Fruit fly (Drosophila melanogaster) whole organism, embryonic: ENCODE results near the gene Slob.

Experiments used
- ATbp ChIP-seq: fragments of 200-800 bp; sonication (Bioruptor generic); optimal IDR thresholded peaks from 2 replicates; lab custom pipeline; 2017; ENCODE audit warnings: missing biosample characterization, mild to moderate bottlenecking, missing genetic modification characterization, missing genetic modification reagents
- CG10321 ChIP-seq: fragments of 200-800 bp; sonication (Bioruptor generic); IDR thresholded peaks from 2 replicates; pipeline ENCODE4 v1.3.6; 2022; ENCODE audit warnings: missing biosample characterization, missing genetic modification characterization
- CG11696 ChIP-seq: fragments of 200-800 bp; sonication (Bioruptor generic); IDR thresholded peaks from 2 replicates; pipeline ENCODE4 v1.3.6; 2022; ENCODE audit warnings: missing biosample characterization, missing genetic modification characterization
- CG12104 ChIP-seq: fragments of 200-800 bp; sonication (Bioruptor generic); optimal IDR thresholded peaks from 3 replicates; lab custom pipeline; 2016; ENCODE audit warnings: missing biosample characterization, missing genetic modification characterization
- CG13775 ChIP-seq: fragments of 200-800 bp; sonication (Bioruptor generic); optimal IDR thresholded peaks from 3 replicates; lab custom pipeline; 2017; ENCODE audit warnings: missing biosample characterization, mild to moderate bottlenecking, missing genetic modification characterization
- CG15696 ChIP-seq: fragments of 200-800 bp; sonication (Bioruptor generic); optimal IDR thresholded peaks from 2 replicates; lab custom pipeline; 2019; ENCODE audit warnings: missing biosample characterization, mild to moderate bottlenecking, missing genetic modification characterization, moderate library complexity
- CG17359 ChIP-seq: fragments of 200-800 bp; sonication (Bioruptor generic); optimal IDR thresholded peaks from 3 replicates; lab custom pipeline; 2018; ENCODE audit warnings: missing biosample characterization, mild to moderate bottlenecking, missing genetic modification characterization, moderate library complexity
- CG2202 ChIP-seq: fragments of 200-800 bp; sonication (Bioruptor generic); optimal IDR thresholded peaks from 2 replicates; lab custom pipeline; 2018; ENCODE audit warnings: missing biosample characterization, mild to moderate bottlenecking, missing genetic modification characterization
- CG31441 ChIP-seq: fragments of 200-800 bp; sonication (Bioruptor generic); IDR thresholded peaks from 2 replicates; pipeline ENCODE4 v1.3.6; 2022; ENCODE audit warnings: missing biosample characterization, missing genetic modification characterization
- CG34224 ChIP-seq: fragments of 200-800 bp; sonication (Bioruptor generic); IDR thresholded peaks from 3 replicates; pipeline ENCODE4 v1.3.6; 2022; ENCODE audit warnings: missing biosample characterization, missing genetic modification characterization; ENCODE audit not compliant: partially characterized antibody
- CG4617 ChIP-seq: fragments of 200-800 bp; sonication (Bioruptor generic); optimal IDR thresholded peaks from 3 replicates; lab custom pipeline; 2016; ENCODE audit warnings: missing biosample characterization, missing genetic modification characterization, borderline replicate concordance
- CG7963 ChIP-seq: fragments of 200-800 bp; sonication (Bioruptor generic); IDR thresholded peaks from 3 replicates; pipeline ENCODE4 v1.3.6; 2022; ENCODE audit warnings: missing biosample characterization, missing genetic modification characterization; ENCODE audit not compliant: partially characterized antibody
- CG8388 ChIP-seq: fragments of 200-800 bp; sonication (Bioruptor generic); optimal IDR thresholded peaks from 2 replicates; lab custom pipeline; 2019; ENCODE audit warnings: missing biosample characterization, mild to moderate bottlenecking, missing genetic modification characterization, moderate library complexity
- CG8944 ChIP-seq: fragments of 200-800 bp; sonication (Bioruptor generic); optimal IDR thresholded peaks from 3 replicates; lab custom pipeline; 2016; ENCODE audit warnings: missing biosample characterization, missing genetic modification characterization
- CkIIα-i1 ChIP-seq: fragments of 200-800 bp; sonication (Bioruptor generic); IDR thresholded peaks from 2 replicates; pipeline ENCODE4 v1.3.6; 2022; ENCODE audit warnings: missing biosample characterization, missing genetic modification characterization
- HLH4C ChIP-seq: fragments of 200-800 bp; sonication (Bioruptor generic); IDR thresholded peaks from 3 replicates; pipeline ENCODE4 v1.3.6; 2022; ENCODE audit warnings: missing biosample characterization, missing genetic modification characterization; ENCODE audit not compliant: partially characterized antibody
- Hmr ChIP-seq: fragments of 200-800 bp; sonication (Bioruptor generic); optimal IDR thresholded peaks from 3 replicates; lab custom pipeline; 2017; ENCODE audit warnings: mild to moderate bottlenecking, missing biosample characterization, missing genetic modification reagents, missing genetic modification characterization
- Hr3 ChIP-seq: fragments of 200-800 bp; sonication (Bioruptor generic); optimal IDR thresholded peaks from 3 replicates; lab custom pipeline; 2016; ENCODE audit warnings: missing biosample characterization, missing genetic modification characterization
- Hr78 ChIP-seq, 2 experiments: fragments of 200-800 bp in 1 of 2; fragments of >200 bp in 1 of 2; sonication (Bioruptor generic) in 1 of 2; optimal IDR thresholded peaks; 2 replicates each; lab custom pipeline; 2017 to 2019; ENCODE audit warnings: missing biosample characterization in 2 of 2, missing genetic modification characterization in 2 of 2, mild to moderate bottlenecking in 1 of 2, moderate library complexity in 1 of 2
- MTF-1 ChIP-seq: fragments of 200-800 bp; sonication (Bioruptor generic); optimal IDR thresholded peaks from 2 replicates; lab custom pipeline; 2018; ENCODE audit warnings: missing biosample characterization, mild to moderate bottlenecking, missing genetic modification characterization, borderline replicate concordance
- Meics ChIP-seq: fragments of 200-800 bp; sonication (Bioruptor generic); optimal IDR thresholded peaks from 2 replicates; lab custom pipeline; 2017; ENCODE audit warnings: missing biosample characterization, mild to moderate bottlenecking, missing genetic modification characterization
- NC2α ChIP-seq: fragments of 200-800 bp; sonication (Bioruptor generic); optimal IDR thresholded peaks from 2 replicates; lab custom pipeline; 2016; ENCODE audit warnings: missing biosample characterization, missing genetic modification characterization
- Optix ChIP-seq: fragments of 200-800 bp; sonication (Bioruptor generic); IDR thresholded peaks from 3 replicates; pipeline ENCODE4 v1.3.6; 2022; ENCODE audit warnings: missing biosample characterization, missing genetic modification characterization
- Sox102F ChIP-seq: fragments of 200-800 bp; sonication (Bioruptor generic); optimal IDR thresholded peaks from 2 replicates; lab custom pipeline; 2018; ENCODE audit warnings: missing biosample characterization, mild to moderate bottlenecking, missing genetic modification characterization, moderate library complexity
- Sry-β ChIP-seq: fragments of 200-800 bp; sonication (Bioruptor generic); optimal IDR thresholded peaks from 2 replicates; lab custom pipeline; 2018; ENCODE audit warnings: missing biosample characterization, mild to moderate bottlenecking, missing genetic modification characterization, moderate library complexity
- Tbp ChIP-seq: fragments of >200 bp; optimal IDR thresholded peaks from 2 replicates; lab custom pipeline; 2018; ENCODE audit warnings: missing biosample characterization, missing genetic modification characterization
- ara ChIP-seq: fragments of 200-800 bp; sonication (Bioruptor generic); IDR thresholded peaks from 2 replicates; pipeline ENCODE4 v1.3.6; 2022; ENCODE audit warnings: missing biosample characterization, missing genetic modification characterization
- bcd ChIP-seq: fragments of 200-800 bp; sonication (Bioruptor generic); optimal IDR thresholded peaks from 2 replicates; lab custom pipeline; 2017; ENCODE audit warnings: missing biosample characterization, mild to moderate bottlenecking, missing genetic modification characterization
- cwo ChIP-seq: fragments of 200-800 bp; sonication (Bioruptor generic); optimal IDR thresholded peaks from 3 replicates; lab custom pipeline; 2017; ENCODE audit warnings: missing biosample characterization, missing genetic modification characterization, mild to moderate bottlenecking, moderate library complexity, missing genetic modification reagents
- exex ChIP-seq: fragments of 200-800 bp; sonication (Bioruptor generic); optimal IDR thresholded peaks from 4 replicates; lab custom pipeline; 2018; ENCODE audit warnings: missing biosample characterization, mild to moderate bottlenecking, missing genetic modification characterization, moderate library complexity
- fd102C ChIP-seq: fragments of 200-800 bp; sonication (Bioruptor generic); optimal IDR thresholded peaks from 2 replicates; lab custom pipeline; 2018; ENCODE audit warnings: missing biosample characterization, mild to moderate bottlenecking, missing genetic modification characterization, moderate library complexity
- fru ChIP-seq: fragments of >200 bp; optimal IDR thresholded peaks from 2 replicates; lab custom pipeline; 2017
- gcm2 ChIP-seq: fragments of 200-800 bp; sonication (Bioruptor generic); optimal IDR thresholded peaks from 2 replicates; lab custom pipeline; 2016; ENCODE audit warnings: missing biosample characterization, missing genetic modification characterization
- ham ChIP-seq: fragments of 200-800 bp; sonication (Bioruptor generic); IDR thresholded peaks from 2 replicates; pipeline ENCODE4 v1.3.6; 2022; ENCODE audit warnings: missing biosample characterization, missing genetic modification characterization
- hbn ChIP-seq: fragments of 200-800 bp; sonication (Bioruptor generic); IDR thresholded peaks from 2 replicates; pipeline ENCODE4 v1.3.6; 2022; ENCODE audit warnings: missing biosample characterization, missing genetic modification characterization; ENCODE audit not compliant: partially characterized antibody
- jigr1 ChIP-seq: fragments of 200-800 bp; sonication (Bioruptor generic); IDR thresholded peaks from 3 replicates; pipeline ENCODE4 v1.3.6; 2022; ENCODE audit warnings: missing biosample characterization, missing genetic modification characterization
- kah ChIP-seq: fragments of 200-800 bp; sonication (Bioruptor generic); optimal IDR thresholded peaks from 2 replicates; lab custom pipeline; 2018; ENCODE audit warnings: missing biosample characterization, mild to moderate bottlenecking, missing genetic modification characterization
- oc ChIP-seq: fragments of 200-800 bp; sonication (Bioruptor generic); optimal IDR thresholded peaks from 2 replicates; lab custom pipeline; 2018; ENCODE audit warnings: missing biosample characterization, mild to moderate bottlenecking, missing genetic modification characterization, moderate library complexity
- pfk ChIP-seq: fragments of 200-800 bp; sonication (Bioruptor generic); optimal IDR thresholded peaks from 2 replicates; lab custom pipeline; 2018; ENCODE audit warnings: missing biosample characterization, mild to moderate bottlenecking, missing genetic modification characterization, moderate library complexity
- prd ChIP-seq, 3 experiments: fragments of >200 bp in 2 of 3; fragments of 200-800 bp in 1 of 3; sonication (Bioruptor generic) in 1 of 3; optimal IDR thresholded peaks in 2 of 3; IDR thresholded peaks in 1 of 3; 2 replicates in 2 of 3; 3 replicates in 1 of 3; pipeline versions ENCODE4 v1.3.6 to Lab custom; 2017 to 2022; ENCODE audit warnings: missing biosample characterization in 1 of 3, missing genetic modification characterization in 1 of 3
- pum ChIP-seq: fragments of 200-800 bp; sonication (Bioruptor generic); optimal IDR thresholded peaks from 2 replicates; lab custom pipeline; 2016; ENCODE audit warnings: missing biosample characterization, missing genetic modification characterization
- ranshi ChIP-seq: fragments of 200-800 bp; sonication (Bioruptor generic); IDR thresholded peaks from 2 replicates; pipeline ENCODE4 v1.3.6; 2022; ENCODE audit warnings: missing biosample characterization, missing genetic modification characterization
- ro ChIP-seq: fragments of 200-800 bp; sonication (Bioruptor generic); IDR thresholded peaks from 2 replicates; pipeline ENCODE4 v1.3.6; 2022; ENCODE audit warnings: missing biosample characterization, missing genetic modification characterization
- sd ChIP-seq: fragments of 200-800 bp; sonication (Bioruptor generic); optimal IDR thresholded peaks from 3 replicates; lab custom pipeline; 2018; ENCODE audit warnings: missing biosample characterization, mild to moderate bottlenecking, missing genetic modification characterization, moderate library complexity
- slou ChIP-seq: fragments of 200-800 bp; sonication (Bioruptor generic); optimal IDR thresholded peaks from 3 replicates; lab custom pipeline; 2016; ENCODE audit warnings: missing biosample characterization, missing genetic modification characterization
- twi ChIP-seq: fragments of 200-800 bp; optimal IDR thresholded peaks from 2 replicates; lab custom pipeline; 2019; ENCODE audit warnings: missing biosample characterization, mild to moderate bottlenecking, missing genetic modification characterization, moderate library complexity
- vvl ChIP-seq: fragments of 200-800 bp; sonication (Bioruptor generic); IDR thresholded peaks from 2 replicates; pipeline ENCODE4 v1.3.6; 2022; ENCODE audit warnings: missing biosample characterization, missing genetic modification characterization
- wor ChIP-seq: fragments of 200-800 bp; sonication (Bioruptor generic); IDR thresholded peaks from 2 replicates; pipeline ENCODE4 v1.3.6; 2022; ENCODE audit warnings: missing biosample characterization, missing genetic modification characterization
- z ChIP-seq: fragments of 200-800 bp; sonication (Bioruptor generic); IDR thresholded peaks from 3 replicates; pipeline ENCODE4 v1.3.6; 2022; ENCODE audit warnings: missing biosample characterization, missing genetic modification characterization
- zen ChIP-seq: fragments of 200-800 bp; sonication (Bioruptor generic); optimal IDR thresholded peaks from 3 replicates; lab custom pipeline; 2018; ENCODE audit warnings: missing biosample characterization, mild to moderate bottlenecking, missing genetic modification characterization, moderate library complexity

The Slob gene

dm6 chr2L:7596862-7597261, 78.0 kb downstream of the Slob start (continued):
- TF ChIP-seq CG31441 (GFP tag; lab: Robert Waterston, UW) (peak; percentile 89), CG12104 (GFP tag; lab: Kevin White, UChicago) (peak; percentile 66), NC2α (GFP tag; lab: Kevin White, UChicago) (peak; percentile 70), CG2202 (peak; percentile 86), CG17359 (tag; lab: Kevin White, UChicago) (peak; percentile 88), CG13775 (GFP tag; lab: Kevin White, UChicago) (peak; percentile 77), fru (no peak), slou (GFP tag; lab: Kevin White, UChicago) (peak; percentile 20), kah (GFP tag; lab: Kevin White, UChicago) (peak; percentile 70), ATbp (GFP tag; lab: Kevin White, UChicago) (peak; percentile 90), Sox102F (GFP tag; lab: Kevin White, UChicago) (peak; percentile 94), wor (GFP tag; lab: Robert Waterston, UW) (peak; percentile 85), CG10321 (GFP tag; lab: Robert Waterston, UW) (no peak), Hr3 (GFP tag; lab: Kevin White, UChicago) (peak; percentile 71), bcd (GFP tag; lab: Kevin White, UChicago) (peak; percentile 77), CG15696 (tag; lab: Kevin White, UChicago) (peak; percentile 93), z (GFP tag; lab: Robert Waterston, UW) (peak; percentile 76), oc (tag; lab: Kevin White, UChicago) (peak; percentile 92), pum (GFP tag; lab: Kevin White, UChicago) (peak; percentile 86), sd (tag; lab: Kevin White, UChicago) (peak; percentile 17), hbn (GFP tag; lab: Robert Waterston, UW) (no peak), Tbp (no peak), CG8944 (GFP tag; lab: Kevin White, UChicago) (peak; percentile 50), CkIIα-i1 (GFP tag; lab: Robert Waterston, UW) (no peak), CG4617 (GFP tag; lab: Kevin White, UChicago) (peak; percentile 24), Hr78 (GFP tag; optimal IDR thresholded peaks at IDR 0.05; lab: Kevin White, UChicago) (peak in 1 of 2 experiments; percentile 86), ham (GFP tag; lab: Robert Waterston, UW) (no peak)

- TF ChIP-seq ro (GFP tag; lab: Robert Waterston, UW) (no peak), gcm2 (no peak), MTF-1 (no peak), ranshi (no peak), jigr1 (GFP tag; lab: Robert Waterston, UW) (no peak), hbn (GFP tag; lab: Robert Waterston, UW) (no peak), twi (tag; lab: Kevin White, UChicago) (no peak), CG8388 (GFP tag; lab: Kevin White, UChicago) (no peak), vvl (GFP tag; lab: Robert Waterston, UW) (no peak), cwo (GFP tag; lab: Kevin White, UChicago) (no peak), Hmr (GFP tag; lab: Kevin White, UChicago) (no peak), CG34224 (GFP tag; lab: Robert Waterston, UW) (no peak), Sry-β (GFP tag; lab: Kevin White, UChicago) (no peak), ara (no peak), Meics (no peak), prd (optimal IDR thresholded peaks at IDR 0.05; lab: Kevin White, UChicago) (no peak), prd (GFP tag; IDR thresholded peaks at IDR 0.05; lab: Robert Waterston, UW) (no peak), Optix (GFP tag; lab: Robert Waterston, UW) (0 out of 3 replicates have a peak, but pooled peaks have one; percentile 15), zen (tag; lab: Kevin White, UChicago) (peak; percentile 65), pfk (GFP tag; lab: Kevin White, UChicago) (no peak), CG7963 (GFP tag; lab: Robert Waterston, UW) (no peak), HLH4C (GFP tag; lab: Robert Waterston, UW) (no peak), fd102C (GFP tag; lab: Kevin White, UChicago) (peak; percentile 22), CG11696 (no peak), exex (no peak)
Observed at dm6 chr2L:7592858-7593257, 82.0 kb downstream of the Slob start.
